Fruit fly (Drosophila melanogaster): ENCODE measurements around the gene CG14277.

Gene CG14277

dm6 chr2L:8212666-8213270 is 29.5 kb upstream of the CG14277 start, which contains the start of the genes CG8372 and CG8360:
Gene CG8372, minus strand, starts transcription at chr2L:8212902.
Gene CG8360, plus strand, starts transcription at chr2L:8212959.
- TF ChIP-seq Pif1A (GFP tag; optimal IDR thresholded peaks at IDR 0.05), result peak; percentile 99
- peak; percentile 99 for TF ChIP-seq CG8159 (tag; optimal IDR thresholded peaks at IDR 0.05)
- peak; percentile 99 for TF ChIP-seq CG15710 (tag; optimal IDR thresholded peaks at IDR 0.05)
- peak; percentile 99 for TF ChIP-seq CG8301 (tag; optimal IDR thresholded peaks at IDR 0.05)
- peak; percentile 98 for TF ChIP-seq CG34367 (tag; optimal IDR thresholded peaks at IDR 0.05)
- peak; percentile 96 for TF ChIP-seq CG10348 (GFP tag; IDR thresholded peaks at IDR 0.05)
- peak; percentile 89 for TF ChIP-seq EcR (GFP tag; optimal IDR thresholded peaks at IDR 0.05)
- no peak for TF ChIP-seq CG13204 (GFP tag; optimal IDR thresholded peaks at IDR 0.05)
- TF ChIP-seq Ets98B (GFP tag; IDR thresholded peaks at IDR 0.05), result peak; percentile 99
- peak; percentile 99 for TF ChIP-seq Snoo (tag; optimal IDR thresholded peaks at IDR 0.05)
- peak; percentile 99 for TF ChIP-seq CG32121 (GFP tag; IDR thresholded peaks at IDR 0.05)
- peak; percentile 98 for TF ChIP-seq gl (tag; optimal IDR thresholded peaks at IDR 0.05)
- peak; percentile 99 for TF ChIP-seq Pif1B (GFP tag; optimal IDR thresholded peaks at IDR 0.05)
- TF ChIP-seq fd96Ca (GFP tag; IDR thresholded peaks at IDR 0.05), result peak; percentile 100
- TF ChIP-seq CG17806 (tag; optimal IDR thresholded peaks at IDR 0.05), result peak; percentile 99
- peak; percentile 99 for TF ChIP-seq rn (GFP tag; IDR thresholded peaks at IDR 0.05)
- peak; percentile 99 for TF ChIP-seq CG14655 (GFP tag; optimal IDR thresholded peaks at IDR 0.05)
- TF ChIP-seq CG4496 (GFP tag; IDR thresholded peaks at IDR 0.05), result peak; percentile 100
- peak; percentile 98 for TF ChIP-seq CG9948 (tag; optimal IDR thresholded peaks at IDR 0.05)
- no peak for TF ChIP-seq D1 (tag; optimal IDR thresholded peaks at IDR 0.05)
- TF ChIP-seq CG12605 (GFP tag; IDR thresholded peaks at IDR 0.05), result peak; percentile 98

DNA sequence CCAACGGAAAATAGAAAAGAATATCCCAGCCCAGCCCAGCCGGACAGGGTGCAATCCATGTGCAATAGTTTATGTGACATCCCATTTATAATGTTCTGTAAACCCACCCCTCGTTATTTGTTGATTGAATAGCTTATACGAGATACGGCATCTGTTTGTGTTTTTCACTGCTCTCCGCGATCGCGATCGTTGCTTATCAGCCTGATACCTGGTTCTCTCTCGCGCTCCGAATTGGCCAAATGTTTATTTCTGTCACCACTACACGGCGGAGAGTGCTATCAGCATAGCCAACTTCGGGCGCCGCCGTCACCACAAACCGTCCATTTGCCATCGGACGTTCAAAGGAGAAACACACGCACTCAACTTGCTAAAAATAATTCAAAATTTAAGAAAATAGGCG is 28.3 kb upstream of the CG14277 start, which contains the start of gene CG8353:
Gene CG8353, plus strand, starts transcription at position 59 of the 400 bp plus-strand sequence.
- TF ChIP-seq D1 (tag; optimal IDR thresholded peaks at IDR 0.05), result no peak
- no peak for TF ChIP-seq CG34367 (tag; optimal IDR thresholded peaks at IDR 0.05)
- no peak for TF ChIP-seq rn (GFP tag; IDR thresholded peaks at IDR 0.05)
- TF ChIP-seq CG4496 (GFP tag; IDR thresholded peaks at IDR 0.05), result 0 out of 3 replicates have a peak, but pooled peaks have one; percentile 32
- TF ChIP-seq fd96Ca (GFP tag; IDR thresholded peaks at IDR 0.05), result no peak
- peak; percentile 43; the same call in 1 of the 2 replicates for TF ChIP-seq CG32121 (GFP tag; IDR thresholded peaks at IDR 0.05)
- no peak for TF ChIP-seq EcR (GFP tag; optimal IDR thresholded peaks at IDR 0.05)
- no peak for TF ChIP-seq CG12605 (GFP tag; IDR thresholded peaks at IDR 0.05)
- TF ChIP-seq CG9948 (tag; optimal IDR thresholded peaks at IDR 0.05), result no peak
- no peak for TF ChIP-seq Snoo (tag; optimal IDR thresholded peaks at IDR 0.05)
- no peak for TF ChIP-seq Pif1A (GFP tag; optimal IDR thresholded peaks at IDR 0.05)

DNA sequence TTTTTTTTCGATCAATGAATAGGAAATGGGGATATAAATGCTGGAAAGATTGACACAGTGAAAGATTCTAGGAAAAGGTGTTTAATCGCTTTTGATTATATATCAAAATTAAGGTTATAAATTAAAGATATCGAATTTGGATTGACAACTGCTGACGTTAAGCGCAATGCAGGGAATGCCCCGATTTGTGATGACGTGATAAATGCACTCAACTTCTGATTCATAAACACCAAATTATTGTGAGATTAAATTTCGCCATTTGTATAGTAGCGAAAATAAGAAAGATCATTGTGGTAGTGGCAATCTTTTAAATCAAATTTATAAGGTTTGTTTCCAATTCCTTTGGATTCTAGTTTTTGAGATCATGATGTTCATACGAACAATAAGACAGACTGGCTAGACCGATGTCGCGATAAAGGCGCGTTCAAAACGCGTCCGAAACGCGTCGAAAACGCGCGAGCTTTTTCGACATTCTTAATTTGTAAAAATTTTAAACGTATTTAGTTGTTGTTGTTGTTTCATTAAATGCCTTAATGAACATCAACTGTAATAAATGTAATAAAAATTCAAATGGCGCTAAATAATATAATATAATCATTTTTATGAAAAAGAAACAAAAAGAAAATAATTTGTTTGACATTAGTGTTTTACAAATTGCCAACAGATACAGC is 26.9 kb upstream of the CG14277 start, which contains the start of gene CG8349:
Gene CG8349, plus strand, starts transcription at position 657 of the 671 bp plus-strand sequence.
- TF ChIP-seq Pif1B (GFP tag; optimal IDR thresholded peaks at IDR 0.05), result no peak
- no peak for TF ChIP-seq CG8301 (tag; optimal IDR thresholded peaks at IDR 0.05)
- no peak for TF ChIP-seq CG4496 (GFP tag; IDR thresholded peaks at IDR 0.05)

DNA sequence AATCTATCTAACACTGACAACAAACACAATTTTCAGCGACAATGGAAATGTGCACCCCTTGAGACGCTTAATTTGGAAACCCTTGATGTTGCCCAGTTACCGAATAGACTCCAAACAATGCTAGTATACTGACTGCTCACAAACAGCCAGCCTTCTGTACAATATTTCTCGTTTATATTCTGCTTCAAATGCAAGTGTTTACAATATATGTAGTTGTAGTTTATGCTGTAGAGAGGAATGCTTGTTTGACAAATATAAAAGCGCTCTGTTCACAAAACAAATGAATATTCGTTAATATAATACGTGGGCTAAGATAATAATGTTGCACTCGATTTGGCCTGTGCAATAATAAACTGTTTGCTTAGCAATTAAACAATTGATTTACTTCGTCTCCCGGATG is 24.4 kb upstream of the CG14277 start, which contains the start of gene CG8292:
Gene CG8292, minus strand, starts transcription at position 101 of the 400 bp plus-strand sequence.
- TF ChIP-seq CG8159 (tag; optimal IDR thresholded peaks at IDR 0.05) (no peak), CG8301 (tag; optimal IDR thresholded peaks at IDR 0.05) (no peak), CG34367 (tag; optimal IDR thresholded peaks at IDR 0.05) (no peak), Snoo (tag; optimal IDR thresholded peaks at IDR 0.05) (no peak), CG9948 (tag; optimal IDR thresholded peaks at IDR 0.05) (no peak), Pif1A (GFP tag; optimal IDR thresholded peaks at IDR 0.05) (no peak), CG32121 (GFP tag; IDR thresholded peaks at IDR 0.05) (no peak), rn (GFP tag; IDR thresholded peaks at IDR 0.05) (no peak), fd96Ca (GFP tag; IDR thresholded peaks at IDR 0.05) (no peak), CG10348 (GFP tag; IDR thresholded peaks at IDR 0.05) (no peak), EcR (GFP tag; optimal IDR thresholded peaks at IDR 0.05) (no peak), CG17806 (tag; optimal IDR thresholded peaks at IDR 0.05) (no peak), Pif1B (GFP tag; optimal IDR thresholded peaks at IDR 0.05) (no peak), CG4496 (GFP tag; IDR thresholded peaks at IDR 0.05) (no peak), gl (tag; optimal IDR thresholded peaks at IDR 0.05) (no peak), Ets98B (GFP tag; IDR thresholded peaks at IDR 0.05) (no peak), CG13204 (GFP tag; optimal IDR thresholded peaks at IDR 0.05) (no peak), CG12605 (GFP tag; IDR thresholded peaks at IDR 0.05) (no peak)

DNA sequence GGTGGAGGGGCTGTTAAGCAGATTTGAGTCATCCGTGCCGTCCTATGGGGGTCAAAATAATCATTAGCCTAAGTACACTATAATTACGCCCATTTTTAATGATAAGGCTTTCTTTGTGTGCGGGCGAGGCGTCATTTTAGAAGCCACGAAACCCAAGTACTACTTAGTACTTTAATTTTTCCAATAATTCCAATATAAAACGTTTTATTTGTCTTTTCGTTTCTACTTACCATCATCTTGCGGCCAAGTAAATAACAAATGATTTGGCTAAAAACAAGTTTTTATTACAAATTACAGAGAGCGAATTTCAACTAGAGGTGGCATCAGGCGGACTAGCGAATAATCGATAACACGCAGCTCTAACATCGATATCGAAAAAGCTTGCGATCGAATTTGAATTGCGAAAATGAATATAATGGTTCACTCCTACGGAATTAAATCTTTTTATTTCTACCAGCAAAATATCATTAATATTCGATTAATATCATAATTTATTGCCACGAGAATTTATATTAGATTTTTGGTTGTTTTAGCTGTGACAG is 21.8 kb upstream of the CG14277 start, which contains the start of gene Snx6:
Gene Snx6, minus strand, starts transcription at position 349 of the 542 bp plus-strand sequence.
- TF ChIP-seq fd96Ca (GFP tag; IDR thresholded peaks at IDR 0.05) (no peak), CG17806 (tag; optimal IDR thresholded peaks at IDR 0.05) (no peak), EcR (GFP tag; optimal IDR thresholded peaks at IDR 0.05) (peak; percentile 39), CG34367 (tag; optimal IDR thresholded peaks at IDR 0.05) (no peak), CG9948 (tag; optimal IDR thresholded peaks at IDR 0.05) (no peak), CG4496 (GFP tag; IDR thresholded peaks at IDR 0.05) (no peak), CG12605 (GFP tag; IDR thresholded peaks at IDR 0.05) (no peak), CG15710 (tag; optimal IDR thresholded peaks at IDR 0.05) (no peak)
